Worm (Caenorhabditis elegans): Measurements from ENCODE around the gene C07A12.7.

C07A12.7 gene

ce11 chrX:4564717-4565316, 42.9 kb upstream of the C07A12.7 start, which contains the start of gene amt-4 (continued):
- TF ChIP-seq egl-43 (GFP tag; IDR thresholded peaks at IDR 0.05) (no peak), vab-7 (GFP tag; IDR thresholded peaks at IDR 0.05) (no peak), aly-2 (tag; optimal IDR thresholded peaks at IDR 0.05) (no peak), rbr-2 (tag; optimal IDR thresholded peaks at IDR 0.05) (no peak), lin-1 (GFP tag; IDR thresholded peaks at IDR 0.05) (no peak), Y75B8A.6 (GFP tag; IDR thresholded peaks at IDR 0.05) (no peak), lin-39 (tag; optimal IDR thresholded peaks at IDR 0.05) (no peak), dve-1 (tag; optimal IDR thresholded peaks at IDR 0.05; ENCODE audit: insufficient read depth) (peak; percentile 83), nhr-111 (GFP tag; optimal IDR thresholded peaks at IDR 0.05) (no peak), unc-39 (tag; optimal IDR thresholded peaks at IDR 0.05) (no peak), mdl-1 (tag; optimal IDR thresholded peaks at IDR 0.05) (peak in 1 of 2 experiments; percentile 86), D1046.2 (GFP tag; IDR thresholded peaks at IDR 0.05) (no peak), daf-19 (GFP tag; conservative IDR thresholded peaks at IDR 0.05) (no peak), ZK546.5 (tag; optimal IDR thresholded peaks at IDR 0.05) (no peak), spr-3 (GFP tag; optimal IDR thresholded peaks at IDR 0.05) (no peak), zip-2 (tag; optimal IDR thresholded peaks at IDR 0.05) (no peak), ces-1 (GFP tag; optimal IDR thresholded peaks at IDR 0.05) (no peak), php-3 (GFP tag; IDR thresholded peaks at IDR 0.05) (peak; percentile 99), lim-7 (GFP tag; IDR thresholded peaks at IDR 0.05) (no peak), nhr-10 (tag; optimal IDR thresholded peaks at IDR 0.05) (peak; percentile 45), fkh-10 (GFP tag; optimal IDR thresholded peaks at IDR 0.05) (no peak), lin-29 (GFP tag; IDR thresholded peaks at IDR 0.05) (no peak), ztf-7 (tag; optimal IDR thresholded peaks at IDR 0.05) (no peak), lin-38 (GFP tag; IDR thresholded peaks at IDR 0.05) (no peak), madf-5 (GFP tag; IDR thresholded peaks at IDR 0.05) (no peak), F10B5.3 (tag; optimal IDR thresholded peaks at IDR 0.05) (no peak), dmd-6 (GFP tag; IDR thresholded peaks at IDR 0.05) (peak; percentile 93), aha-1 (tag) (peak; percentile 84), unc-62 (GFP tag; optimal IDR thresholded peaks at IDR 0.05 in 1 of 2) (no peak), unc-62 (tag; optimal IDR thresholded peaks at IDR 0.05) (no peak), gei-8 (GFP tag; optimal IDR thresholded peaks at IDR 0.05) (no peak), lin-13 (GFP tag; optimal IDR thresholded peaks at IDR 0.05) (no peak), hlh-11 (tag; optimal IDR thresholded peaks at IDR 0.05) (peak; percentile 85), mep-1 (tag; optimal IDR thresholded peaks at IDR 0.05) (no peak), zip-11 (GFP tag; IDR thresholded peaks at IDR 0.05) (no peak), nhr-25 (tag; optimal IDR thresholded peaks at IDR 0.05; ENCODE audit: borderline replicate concordance, insufficient read depth) (no peak), Y5F2A.4 (GFP tag; optimal IDR thresholded peaks at IDR 0.05) (no peak), daf-16 (GFP tag; optimal IDR thresholded peaks at IDR 0.05) (no peak), daf-16 (tag; optimal IDR thresholded peaks at IDR 0.05) (peak; percentile 88), saeg-2 (GFP tag; IDR thresholded peaks at IDR 0.05) (no peak), nhr-11 (tag; optimal IDR thresholded peaks at IDR 0.05) (no peak), nhr-48 (tag; optimal IDR thresholded peaks at IDR 0.05) (peak; percentile 90), mdt-29 (GFP tag; IDR thresholded peaks at IDR 0.05) (no peak), zfp-3 (GFP tag; conservative IDR thresholded peaks at IDR 0.05) (no peak), mxl-3 (GFP tag; optimal IDR thresholded peaks at IDR 0.05) (no peak), set-16 (GFP tag; IDR thresholded peaks at IDR 0.05) (no peak), mxl-2 (GFP tag; conservative IDR thresholded peaks at IDR 0.05) (no peak), fos-1 (tag; optimal IDR thresholded peaks at IDR 0.05) (no peak), dmd-8 (GFP tag; IDR thresholded peaks at IDR 0.05) (no peak), ceh-62 (tag; optimal IDR thresholded peaks at IDR 0.05) (no peak), unc-130 (GFP tag; optimal IDR thresholded peaks at IDR 0.05) (no peak), Y105C5A.15 (GFP tag; IDR thresholded peaks at IDR 0.05) (no peak), ZK337.2 (GFP tag; IDR thresholded peaks at IDR 0.05) (no peak)
